Fruit fly (Drosophila melanogaster): ENCODE results near the gene Flo2.

The Flo2 gene

DNA sequence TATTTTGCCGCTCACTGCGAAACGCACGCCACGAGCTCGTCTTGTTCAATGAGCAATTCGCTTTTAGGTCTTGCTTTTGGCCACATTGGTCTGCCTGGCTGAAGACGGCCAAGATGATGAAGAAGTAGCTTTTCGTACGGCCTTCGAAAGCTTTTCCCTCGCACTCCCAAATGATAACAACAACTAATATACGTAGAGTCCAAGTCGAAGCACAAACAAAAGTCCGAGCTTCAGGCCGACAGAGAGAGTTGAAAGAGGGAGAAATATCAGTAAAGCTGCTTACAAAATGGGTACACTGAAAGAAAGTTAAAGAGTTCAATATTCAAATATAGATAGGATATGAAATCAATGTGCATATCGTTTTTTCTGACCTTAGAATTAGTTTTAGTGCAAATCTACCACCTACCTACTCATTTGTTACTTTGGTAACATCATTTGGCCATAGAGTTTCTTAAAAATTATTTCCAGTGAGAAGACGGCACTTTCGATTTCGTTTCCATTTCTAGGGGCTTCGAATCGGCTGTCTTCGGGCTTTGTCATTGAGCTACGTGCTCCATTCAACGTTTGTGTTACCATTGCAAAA is 43.5 kb downstream of the Flo2 start, which contains the start of the genes CG45064 and CG45065 (continued):
- TF ChIP-seq HLH54F (GFP tag; optimal IDR thresholded peaks at IDR 0.05) (peak; percentile 81), mam (GFP tag; optimal IDR thresholded peaks at IDR 0.05) (peak; percentile 83), vfl (GFP tag; optimal IDR thresholded peaks at IDR 0.05) (peak; percentile 62), CG10366 (GFP tag; IDR thresholded peaks at IDR 0.05) (peak; percentile 83), run (tag; optimal IDR thresholded peaks at IDR 0.05) (peak; percentile 84), Abd-B (GFP tag; optimal IDR thresholded peaks at IDR 0.05) (peak; percentile 57), Spps (tag; optimal IDR thresholded peaks at IDR 0.05) (peak; percentile 62), Dek (tag; optimal IDR thresholded peaks at IDR 0.05) (peak; percentile 75), zf30C (GFP tag; optimal IDR thresholded peaks at IDR 0.05) (peak; percentile 51), H2.0 (GFP tag; IDR thresholded peaks at IDR 0.05) (peak; percentile 85), Myb (GFP tag; optimal IDR thresholded peaks at IDR 0.05) (peak; percentile 63), HmgD (GFP tag; optimal IDR thresholded peaks at IDR 0.05) (no peak), NK7.1 (GFP tag; optimal IDR thresholded peaks at IDR 0.05) (peak; percentile 69), CG6654 (GFP tag; optimal IDR thresholded peaks at IDR 0.05) (peak; percentile 70), yki (optimal IDR thresholded peaks at IDR 0.05) (no peak), CG3065 (GFP tag; optimal IDR thresholded peaks at IDR 0.05) (no peak), CG18764 (GFP tag; optimal IDR thresholded peaks at IDR 0.05) (peak; percentile 56), Dref (GFP tag; IDR thresholded peaks at IDR 0.05) (no peak), CG6854 (GFP tag; optimal IDR thresholded peaks at IDR 0.05) (peak; percentile 73), Rfx (GFP tag; IDR thresholded peaks at IDR 0.05) (peak; percentile 67), Sox100B (GFP tag; optimal IDR thresholded peaks at IDR 0.05) (peak; percentile 86), croc (GFP tag; conservative IDR thresholded peaks at IDR 0.05) (peak; percentile 74), sr (GFP tag; IDR thresholded peaks at IDR 0.05) (peak; percentile 74; the same call in 1 of the 3 replicates), CG17802 (tag; optimal IDR thresholded peaks at IDR 0.05) (peak; percentile 58), cwo (GFP tag; optimal IDR thresholded peaks at IDR 0.05) (peak; percentile 66), sim (GFP tag; IDR thresholded peaks at IDR 0.05) (peak; percentile 79), Atf6 (GFP tag; IDR thresholded peaks at IDR 0.05) (peak; percentile 72; the same call in 1 of the 2 replicates), CG11093 (GFP tag; IDR thresholded peaks at IDR 0.05) (peak; percentile 76), nerfin-1 (tag; optimal IDR thresholded peaks at IDR 0.05) (peak; percentile 84), otp (GFP tag; IDR thresholded peaks at IDR 0.05) (peak; percentile 81; the same call in 2 of the 3 replicates), ap (GFP tag; IDR thresholded peaks at IDR 0.05) (peak; percentile 90), Poxn (GFP tag; IDR thresholded peaks at IDR 0.05) (no peak), slp2 (GFP tag; optimal IDR thresholded peaks at IDR 0.05) (peak; percentile 80), CG17612 (GFP tag; IDR thresholded peaks at IDR 0.05) (no peak), bab2 (GFP tag; optimal IDR thresholded peaks at IDR 0.05) (peak; percentile 81), CG10462 (GFP tag; optimal IDR thresholded peaks at IDR 0.05) (peak; percentile 69), CG6683 (GFP tag; optimal IDR thresholded peaks at IDR 0.05) (peak; percentile 64), CG5953 (GFP tag; IDR thresholded peaks at IDR 0.05) (peak; percentile 91), CG17361 (GFP tag; IDR thresholded peaks at IDR 0.05) (peak; percentile 88), chn (GFP tag; optimal IDR thresholded peaks at IDR 0.05) (peak; percentile 72), vvl (GFP tag; IDR thresholded peaks at IDR 0.05) (peak; percentile 94), gsb-n (tag; optimal IDR thresholded peaks at IDR 0.05) (peak; percentile 83), Hsf (GFP tag; optimal IDR thresholded peaks at IDR 0.05) (peak; percentile 78), Ada2b (GFP tag; IDR thresholded peaks at IDR 0.05) (peak; percentile 69; the same call in 1 of the 2 replicates), Xbp1 (GFP tag; optimal IDR thresholded peaks at IDR 0.05) (peak; percentile 85), Lhr (GFP tag; optimal IDR thresholded peaks at IDR 0.05) (peak; percentile 76), HHEX (GFP tag; optimal IDR thresholded peaks at IDR 0.05) (peak; percentile 77), CG12391 (tag; optimal IDR thresholded peaks at IDR 0.05) (peak; percentile 89), CG10274 (GFP tag; optimal IDR thresholded peaks at IDR 0.05) (peak; percentile 50), az2 (GFP tag; optimal IDR thresholded peaks at IDR 0.05) (peak; percentile 81), Chrac-16 (GFP tag; optimal IDR thresholded peaks at IDR 0.05) (peak; percentile 64), z (GFP tag; IDR thresholded peaks at IDR 0.05) (no peak)
